Worm (Caenorhabditis elegans) whole organism, L4 larva: ENCODE measurements around the gene inx-8.

ENCODE experiments used
- ama-1 ChIP-seq: fragments of 150-350 bp; optimal IDR thresholded peaks from 2 replicates; lab custom pipeline; 2014; ENCODE audit warnings: inconsistent platforms, mixed read lengths
- arid-1 ChIP-seq: fragments of 200-800 bp; sonication (Bioruptor generic); conservative IDR thresholded peaks from 2 replicates; pipeline ENCODE4 v1.3.6; 2022; ENCODE audit warnings: missing genetic modification reagents, missing genetic modification characterization, missing compliant biosample characterization
- daf-12 ChIP-seq: fragments of 150-350 bp; optimal IDR thresholded peaks from 2 replicates; lab custom pipeline; 2014; ENCODE audit warnings: missing biosample characterization, missing genetic modification reagents, missing genetic modification characterization
- hlh-30 ChIP-seq: sonication (generic microtip); optimal IDR thresholded peaks from 2 replicates; lab custom pipeline; 2017; ENCODE audit warnings: antibody characterized with exemption, mild to moderate bottlenecking, missing genetic modification characterization, missing compliant biosample characterization; ENCODE audit not compliant: insufficient read depth
- lin-13 ChIP-seq: fragments of 150-350 bp; optimal IDR thresholded peaks from 2 replicates; lab custom pipeline; 2014; ENCODE audit warnings: missing biosample characterization, missing genetic modification reagents, missing genetic modification characterization
- lin-39 ChIP-seq: fragments of 150-350 bp; optimal IDR thresholded peaks from 2 replicates; lab custom pipeline; 2014; ENCODE audit warnings: missing biosample characterization, missing genetic modification reagents, missing genetic modification characterization
- mdl-1 ChIP-seq, 2 experiments: fragments of 150-350 bp in 1 of 2; sonication (generic microtip) in 1 of 2; optimal IDR thresholded peaks; 2 replicates each; lab custom pipeline; 2014 to 2017; ENCODE audit warnings: missing biosample characterization in 2 of 2, missing genetic modification characterization in 2 of 2
- nhr-11 ChIP-seq: fragments of 150-350 bp; optimal IDR thresholded peaks from 2 replicates; lab custom pipeline; 2014; ENCODE audit warnings: missing biosample characterization, missing genetic modification characterization
- nhr-237 ChIP-seq: sonication (generic microtip); optimal IDR thresholded peaks from 2 replicates; lab custom pipeline; 2017; ENCODE audit warnings: missing biosample characterization, missing genetic modification characterization
- php-3 ChIP-seq: fragments of 200-800 bp; sonication (Bioruptor generic); IDR thresholded peaks from 2 replicates; pipeline ENCODE4 v1.3.6; 2022; ENCODE audit warnings: missing genetic modification reagents, missing genetic modification characterization, missing compliant biosample characterization
- pqm-1 ChIP-seq: sonication (generic microtip); optimal IDR thresholded peaks from 2 replicates; lab custom pipeline; 2017; ENCODE audit warnings: missing biosample characterization, missing genetic modification characterization
- snpc-1.2 ChIP-seq: fragments of 200-800 bp; sonication (Bioruptor generic); IDR thresholded peaks from 2 replicates; pipeline ENCODE4 v1.3.6; 2022; ENCODE audit warnings: missing genetic modification reagents, missing genetic modification characterization, missing compliant biosample characterization
- unc-62 ChIP-seq, 3 experiments: fragments of 150-350 bp in 1 of 3; sonication (generic microtip); optimal IDR thresholded peaks in 2 of 3; peaks in 1 of 3; 1 replicate in 1 of 3; 2 replicates in 2 of 3; lab custom pipeline; 2014 to 2017; ENCODE audit warnings: missing biosample characterization in 3 of 3, missing genetic modification characterization in 3 of 3, missing genetic modification reagents in 3 of 3, missing genotype in 1 of 3

ce11 chrIV:11717094-11717876 lies 43.6 kb downstream of the inx-8 start:
- TF ChIP-seq hlh-30 (tag; lab: Kevin White, UChicago) (no peak), snpc-1.2 (GFP tag; lab: Robert Waterston, UW) (no peak), lin-39 (tag; lab: Kevin White, UChicago) (no peak), lin-13 (no peak), nhr-11 (tag; lab: Kevin White, UChicago) (no peak), php-3 (GFP tag; lab: Robert Waterston, UW) (no peak), mdl-1 (tag; optimal IDR thresholded peaks at IDR 0.05; lab: Kevin White, UChicago) (no peak), daf-12 (tag; lab: Kevin White, UChicago) (no peak), unc-62 (GFP tag; optimal IDR thresholded peaks at IDR 0.05 in 1 of 2; lab: Kevin White, UChicago) (no peak), unc-62 (tag; optimal IDR thresholded peaks at IDR 0.05; lab: Kevin White, UChicago) (no peak), pqm-1 (tag; lab: Kevin White, UChicago) (no peak), arid-1 (GFP tag; lab: Robert Waterston, UW) (no peak), nhr-237 (tag; lab: Kevin White, UChicago) (no peak), ama-1 (lab: Kevin White, UChicago) (no peak)
